Worm (Caenorhabditis elegans) whole organism, early embryonic: ENCODE data around the gene C38D4.10.

Experiments used
- ama-1 ChIP-seq: fragments of 150-350 bp; optimal IDR thresholded peaks from 2 replicates; lab custom pipeline; 2014
- flt-1 ChIP-seq: fragments of 200-800 bp; sonication (Bioruptor generic); IDR thresholded peaks from 2 replicates; pipeline ENCODE4 v1.3.6; 2022; ENCODE audit warnings: missing genetic modification characterization, missing compliant biosample characterization
- hmg-4 ChIP-seq: fragments of 200-800 bp; sonication (Bioruptor generic); optimal IDR thresholded peaks from 2 replicates; lab custom pipeline; 2018; ENCODE audit warnings: mild to moderate bottlenecking, missing genetic modification characterization, missing compliant biosample characterization
- pes-1 ChIP-seq: fragments of 200-800 bp; sonication (Bioruptor generic); IDR thresholded peaks from 2 replicates; pipeline ENCODE4 v1.3.6; 2022; ENCODE audit warnings: missing genetic modification reagents, missing genetic modification characterization, missing compliant biosample characterization
- scrt-1 ChIP-seq: fragments of 200-800 bp; sonication (Bioruptor generic); IDR thresholded peaks from 2 replicates; pipeline ENCODE4 v1.3.6; 2022; ENCODE audit warnings: missing genetic modification characterization, missing compliant biosample characterization
- tbx-11 ChIP-seq: fragments of 200-800 bp; sonication (Bioruptor generic); IDR thresholded peaks from 2 replicates; pipeline ENCODE4 v1.3.6; 2022; ENCODE audit warnings: missing genetic modification characterization, missing compliant biosample characterization

DNA sequence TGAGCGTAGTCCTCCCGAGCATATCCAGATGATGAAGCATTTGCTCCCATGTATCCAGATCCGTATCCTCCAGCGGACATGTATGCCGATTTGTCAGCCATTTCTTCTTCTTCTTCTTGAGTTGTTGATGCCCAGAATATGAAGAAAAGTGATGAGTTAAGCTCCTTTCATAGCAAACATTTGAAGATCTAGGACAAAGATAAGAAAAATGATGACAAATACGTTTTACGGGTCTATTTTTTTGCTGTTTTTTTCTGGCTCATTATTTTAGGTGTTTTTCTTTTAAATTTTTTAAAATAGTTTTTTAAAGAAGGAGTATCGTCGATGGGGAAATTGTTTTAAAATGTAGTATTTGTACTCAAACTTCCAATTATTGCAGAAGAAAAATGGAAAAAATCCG, 47.9 kb downstream of the C38D4.10 start, which contains the start of gene nspd-9:
- TF ChIP-seq pes-1 (GFP tag; lab: Robert Waterston, UW) (no peak), hmg-4 (GFP tag; lab: Kevin White, UChicago) (no peak), ama-1 (lab: Kevin White, UChicago) (no peak), tbx-11 (GFP tag; lab: Robert Waterston, UW) (no peak), scrt-1 (GFP tag; lab: Robert Waterston, UW) (no peak), flt-1 (GFP tag; lab: Robert Waterston, UW) (no peak)
